Fruit fly (Drosophila melanogaster) whole organism, embryonic: ENCODE measurements around the gene Miga.

Experiments used
- Adf1 ChIP-seq: fragments of 200-800 bp; sonication (Bioruptor generic); IDR thresholded peaks from 2 replicates; pipeline ENCODE4 v1.3.6; 2022; ENCODE audit warnings: missing biosample characterization, missing genetic modification characterization
- Asciz ChIP-seq: fragments of 200-800 bp; sonication (Bioruptor generic); optimal IDR thresholded peaks from 2 replicates; lab custom pipeline; 2017; ENCODE audit warnings: missing biosample characterization, mild to moderate bottlenecking, missing genetic modification characterization, missing genetic modification reagents
- Atf6 ChIP-seq: fragments of 200-800 bp; sonication (Bioruptor generic); IDR thresholded peaks from 2 replicates; pipeline ENCODE4 v1.3.6; 2022; ENCODE audit warnings: missing biosample characterization, missing genetic modification characterization
- C15 ChIP-seq: fragments of 200-800 bp; sonication (Bioruptor generic); IDR thresholded peaks from 3 replicates; pipeline ENCODE4 v1.3.6; 2022; ENCODE audit warnings: missing biosample characterization, missing genetic modification characterization
- CG11085 ChIP-seq: fragments of 200-800 bp; sonication (Bioruptor generic); IDR thresholded peaks from 2 replicates; pipeline ENCODE4 v1.3.6; 2022; ENCODE audit warnings: missing biosample characterization, missing genetic modification characterization
- CG14014 ChIP-seq: fragments of 200-800 bp; sonication (Bioruptor generic); IDR thresholded peaks from 2 replicates; pipeline ENCODE4 v1.3.6; 2022; ENCODE audit warnings: missing biosample characterization, missing genetic modification characterization
- CG15696 ChIP-seq: fragments of 200-800 bp; sonication (Bioruptor generic); optimal IDR thresholded peaks from 2 replicates; lab custom pipeline; 2019; ENCODE audit warnings: missing biosample characterization, mild to moderate bottlenecking, missing genetic modification characterization, moderate library complexity
- CG1603 ChIP-seq: fragments of 200-800 bp; sonication (Bioruptor generic); optimal IDR thresholded peaks from 2 replicates; lab custom pipeline; 2019; ENCODE audit warnings: missing biosample characterization, mild to moderate bottlenecking, missing genetic modification characterization, moderate library complexity
- CG16779 ChIP-seq: fragments of 200-800 bp; sonication (Bioruptor generic); IDR thresholded peaks from 2 replicates; pipeline ENCODE4 v1.3.6; 2022; ENCODE audit warnings: missing biosample characterization, missing genetic modification characterization
- CG17328 ChIP-seq: fragments of 200-800 bp; sonication (Bioruptor generic); IDR thresholded peaks from 2 replicates; pipeline ENCODE4 v1.3.6; 2022; ENCODE audit warnings: missing biosample characterization, missing genetic modification characterization
- CG17385 ChIP-seq: fragments of 200-800 bp; sonication (Bioruptor generic); optimal IDR thresholded peaks from 3 replicates; lab custom pipeline; 2018; ENCODE audit warnings: missing biosample characterization, mild to moderate bottlenecking, missing genetic modification characterization
- CG2199 ChIP-seq: fragments of 200-800 bp; sonication (Bioruptor generic); IDR thresholded peaks from 3 replicates; pipeline ENCODE4 v1.3.6; 2022; ENCODE audit warnings: missing biosample characterization, missing genetic modification characterization
- CG30020 ChIP-seq: fragments of 200-800 bp; optimal IDR thresholded peaks from 2 replicates; lab custom pipeline; 2019; ENCODE audit warnings: missing biosample characterization, mild to moderate bottlenecking, missing genetic modification characterization, moderate library complexity
- CG30431 ChIP-seq: fragments of 200-800 bp; sonication (Bioruptor generic); optimal IDR thresholded peaks from 2 replicates; lab custom pipeline; 2017; ENCODE audit warnings: missing biosample characterization, missing genetic modification characterization
- CG31224 ChIP-seq: fragments of 200-800 bp; sonication (Bioruptor generic); IDR thresholded peaks from 2 replicates; pipeline ENCODE4 v1.3.6; 2022; ENCODE audit warnings: missing biosample characterization, missing genetic modification characterization
- CG3163 ChIP-seq: fragments of 200-800 bp; sonication (Bioruptor generic); optimal IDR thresholded peaks from 3 replicates; lab custom pipeline; 2016; ENCODE audit warnings: missing biosample characterization, missing genetic modification characterization
- CG32532 ChIP-seq: fragments of 200-800 bp; sonication (Bioruptor generic); IDR thresholded peaks from 2 replicates; pipeline ENCODE4 v1.3.6; 2022; ENCODE audit warnings: missing biosample characterization, missing genetic modification characterization
- CG4360 ChIP-seq: fragments of 200-800 bp; sonication (Bioruptor generic); IDR thresholded peaks from 2 replicates; pipeline ENCODE4 v1.3.6; 2022; ENCODE audit warnings: missing biosample characterization, missing genetic modification characterization
- CG4730 ChIP-seq: fragments of 200-800 bp; sonication (Bioruptor generic); IDR thresholded peaks from 2 replicates; pipeline ENCODE4 v1.3.6; 2022; ENCODE audit warnings: missing biosample characterization, missing genetic modification characterization
- CG6254 ChIP-seq: fragments of 200-800 bp; sonication (Bioruptor generic); optimal IDR thresholded peaks from 3 replicates; lab custom pipeline; 2017; ENCODE audit warnings: mild to moderate bottlenecking, missing biosample characterization, missing genetic modification reagents, missing genetic modification characterization
- CG6813 ChIP-seq: fragments of 200-800 bp; sonication (Bioruptor generic); optimal IDR thresholded peaks from 2 replicates; lab custom pipeline; 2017; ENCODE audit warnings: missing biosample characterization, missing genetic modification characterization, mild to moderate bottlenecking, moderate library complexity, missing genetic modification reagents
- CG7372 ChIP-seq: fragments of 200-800 bp; sonication (Bioruptor generic); IDR thresholded peaks from 2 replicates; pipeline ENCODE4 v1.3.6; 2022; ENCODE audit warnings: missing biosample characterization, missing genetic modification characterization
- CG8290 ChIP-seq, 3 experiments: fragments of 200-800 bp; sonication (Bioruptor generic); optimal IDR thresholded peaks; 2 replicates each; lab custom pipeline; 2016 to 2019; ENCODE audit warnings: missing biosample characterization in 3 of 3, missing genetic modification characterization in 3 of 3, mild to moderate bottlenecking in 2 of 3, moderate library complexity in 1 of 3
- CG8765 ChIP-seq: fragments of 200-800 bp; sonication (Bioruptor generic); IDR thresholded peaks from 2 replicates; pipeline ENCODE4 v1.3.6; 2022; ENCODE audit warnings: missing biosample characterization, missing genetic modification characterization
- GATAe ChIP-seq: fragments of 200-800 bp; sonication (Bioruptor generic); conservative IDR thresholded peaks from 2 replicates; pipeline ENCODE4 v1.3.6; 2022; ENCODE audit warnings: missing biosample characterization, missing genetic modification characterization
- HmgD ChIP-seq: fragments of 200-800 bp; sonication (Bioruptor generic); optimal IDR thresholded peaks from 3 replicates; lab custom pipeline; 2016; ENCODE audit warnings: missing biosample characterization, missing genetic modification characterization
- Hmr ChIP-seq: fragments of 200-800 bp; sonication (Bioruptor generic); optimal IDR thresholded peaks from 3 replicates; lab custom pipeline; 2017; ENCODE audit warnings: mild to moderate bottlenecking, missing biosample characterization, missing genetic modification reagents, missing genetic modification characterization
- Lim3 ChIP-seq: fragments of 200-800 bp; sonication (Bioruptor generic); IDR thresholded peaks from 2 replicates; pipeline ENCODE4 v1.3.6; 2022; ENCODE audit warnings: missing biosample characterization, missing genetic modification characterization
- Poxn ChIP-seq: fragments of 200-800 bp; sonication (Bioruptor generic); IDR thresholded peaks from 2 replicates; pipeline ENCODE4 v1.3.6; 2022; ENCODE audit warnings: missing biosample characterization, missing genetic modification characterization
- Spps ChIP-seq: fragments of 200-800 bp; sonication (Bioruptor generic); optimal IDR thresholded peaks from 2 replicates; lab custom pipeline; 2018; ENCODE audit warnings: missing biosample characterization, mild to moderate bottlenecking, missing genetic modification characterization
- Xrp1 ChIP-seq: fragments of 200-800 bp; sonication (Bioruptor generic); IDR thresholded peaks from 2 replicates; pipeline ENCODE4 v1.3.6; 2022; ENCODE audit warnings: missing biosample characterization, missing genetic modification characterization
- ara ChIP-seq: fragments of 200-800 bp; sonication (Bioruptor generic); IDR thresholded peaks from 2 replicates; pipeline ENCODE4 v1.3.6; 2022; ENCODE audit warnings: missing biosample characterization, missing genetic modification characterization
- chinmo ChIP-seq: fragments of 200-800 bp; sonication (Bioruptor generic); IDR thresholded peaks from 4 replicates; pipeline ENCODE4 v1.3.6; 2022; ENCODE audit warnings: missing biosample characterization, missing genetic modification characterization; ENCODE audit not compliant: partially characterized antibody
- ci ChIP-seq: fragments of 200-800 bp; sonication (Bioruptor generic); IDR thresholded peaks from 3 replicates; pipeline ENCODE4 v1.3.6; 2022; ENCODE audit warnings: missing biosample characterization, missing genetic modification characterization
- crp ChIP-seq, 2 experiments: fragments of 200-800 bp; sonication (Bioruptor generic); optimal IDR thresholded peaks; 2 replicates in 1 of 2; 3 replicates in 1 of 2; lab custom pipeline; 2017; ENCODE audit warnings: missing biosample characterization in 2 of 2, missing genetic modification characterization in 2 of 2, mild to moderate bottlenecking in 1 of 2, moderate library complexity in 1 of 2
- dysf ChIP-seq: fragments of 200-800 bp; sonication (Bioruptor generic); IDR thresholded peaks from 3 replicates; pipeline ENCODE4 v1.3.6; 2022; ENCODE audit warnings: missing biosample characterization, missing genetic modification characterization
- fd102C ChIP-seq: fragments of 200-800 bp; sonication (Bioruptor generic); optimal IDR thresholded peaks from 2 replicates; lab custom pipeline; 2018; ENCODE audit warnings: missing biosample characterization, mild to moderate bottlenecking, missing genetic modification characterization, moderate library complexity
- ind ChIP-seq: fragments of 200-800 bp; sonication (Bioruptor generic); optimal IDR thresholded peaks from 3 replicates; lab custom pipeline; 2016; ENCODE audit warnings: missing biosample characterization, missing genetic modification characterization
- lov ChIP-seq, 2 experiments: fragments of 200-800 bp in 1 of 2; fragments of >200 bp in 1 of 2; sonication (Bioruptor generic) in 1 of 2; IDR thresholded peaks in 1 of 2; optimal IDR thresholded peaks in 1 of 2; 2 replicates in 1 of 2; 3 replicates in 1 of 2; pipeline versions ENCODE4 v1.3.6 to Lab custom; 2017 to 2022; ENCODE audit warnings: missing biosample characterization in 1 of 2, missing genetic modification characterization in 1 of 2
- nerfin-1 ChIP-seq: fragments of 200-800 bp; sonication (Bioruptor generic); optimal IDR thresholded peaks from 3 replicates; lab custom pipeline; 2019; ENCODE audit warnings: missing biosample characterization, mild to moderate bottlenecking, missing genetic modification characterization, moderate library complexity
- nom ChIP-seq: fragments of 200-800 bp; sonication (Bioruptor generic); optimal IDR thresholded peaks from 2 replicates; lab custom pipeline; 2017; ENCODE audit warnings: missing biosample characterization, missing genetic modification characterization, mild to moderate bottlenecking, moderate library complexity, missing genetic modification reagents
- sens ChIP-seq: fragments of 200-800 bp; sonication (Bioruptor generic); peaks from one replicate; lab custom pipeline; 2016; ENCODE audit warnings: missing biosample characterization, missing genetic modification characterization
- sqz ChIP-seq: fragments of 200-800 bp; sonication (Bioruptor generic); optimal IDR thresholded peaks from 3 replicates; lab custom pipeline; 2018; ENCODE audit warnings: missing biosample characterization, mild to moderate bottlenecking, missing genetic modification characterization
- twi ChIP-seq: fragments of 200-800 bp; optimal IDR thresholded peaks from 2 replicates; lab custom pipeline; 2019; ENCODE audit warnings: missing biosample characterization, mild to moderate bottlenecking, missing genetic modification characterization, moderate library complexity
- wdn ChIP-seq: fragments of 200-800 bp; sonication (Bioruptor generic); IDR thresholded peaks from 2 replicates; pipeline ENCODE4 v1.3.6; 2022; ENCODE audit warnings: missing biosample characterization, missing genetic modification characterization
- z ChIP-seq: fragments of 200-800 bp; sonication (Bioruptor generic); IDR thresholded peaks from 3 replicates; pipeline ENCODE4 v1.3.6; 2022; ENCODE audit warnings: missing biosample characterization, missing genetic modification characterization
- zen2 ChIP-seq: fragments of 200-800 bp; sonication (Bioruptor generic); IDR thresholded peaks from 3 replicates; pipeline ENCODE4 v1.3.6; 2022; ENCODE audit warnings: missing biosample characterization, missing genetic modification characterization; ENCODE audit not compliant: partially characterized antibody

The Miga gene

DNA sequence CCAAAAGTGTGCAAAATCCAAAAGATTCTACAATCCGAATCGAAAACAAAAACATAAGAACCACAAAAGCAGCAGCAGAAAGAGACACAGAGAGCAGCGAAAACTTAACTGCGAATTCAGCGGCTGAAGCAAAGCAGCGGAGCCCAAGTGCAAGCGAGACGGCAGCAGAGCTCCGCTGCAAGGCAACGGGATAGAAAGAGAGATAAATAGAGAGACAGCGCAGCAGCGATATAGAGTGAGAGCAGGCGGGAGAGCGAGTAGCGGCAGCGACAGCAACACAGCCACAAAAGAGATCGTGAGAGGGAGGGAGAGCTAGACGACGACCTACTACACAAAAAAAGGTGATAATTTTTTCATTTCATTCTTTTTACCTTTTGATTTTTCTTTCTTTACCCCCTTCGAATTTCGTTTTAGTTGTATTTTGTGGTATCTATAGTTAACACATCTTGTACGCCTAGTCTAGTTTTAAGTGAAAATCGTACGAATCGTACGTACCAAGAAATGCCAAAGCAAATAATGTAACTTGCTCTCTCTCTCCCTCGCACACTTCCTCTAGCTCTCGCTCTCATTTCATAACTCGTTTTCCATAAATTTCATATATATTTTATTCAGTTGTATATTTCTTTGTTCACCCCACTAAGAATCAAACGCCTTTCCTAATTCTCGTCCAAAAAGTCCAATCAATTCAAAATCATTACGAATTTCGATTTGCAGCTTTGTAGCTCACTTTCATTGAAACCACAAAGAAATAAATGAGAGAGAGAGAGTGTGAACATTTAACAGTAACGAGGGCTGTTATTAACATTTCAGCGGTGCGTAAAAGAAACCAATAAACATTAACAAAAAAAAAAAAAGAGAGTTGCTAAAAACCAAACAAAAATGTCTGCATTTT, 27.0 kb downstream of the Miga start (continued):
- TF ChIP-seq Spps (tag; lab: Kevin White, UChicago) (no peak), nerfin-1 (tag; lab: Kevin White, UChicago) (no peak), sens (GFP tag; lab: Kevin White, UChicago) (peak; percentile 76), ci (GFP tag; lab: Robert Waterston, UW) (peak; percentile 84), CG3163 (GFP tag; lab: Kevin White, UChicago) (peak; percentile 3), z (GFP tag; lab: Robert Waterston, UW) (no peak), CG8290 (GFP tag; optimal IDR thresholded peaks at IDR 0.05; lab: Kevin White, UChicago) (no peak), CG8290 (tag; optimal IDR thresholded peaks at IDR 0.05; lab: Kevin White, UChicago) (peak in 1 of 2 experiments; percentile 7), lov (optimal IDR thresholded peaks at IDR 0.05; lab: Kevin White, UChicago) (no peak), lov (GFP tag; IDR thresholded peaks at IDR 0.05; lab: Robert Waterston, UW) (peak; percentile 63; the same call in 1 of the 3 replicates), Atf6 (peak; percentile 73), CG11085 (peak; percentile 14; the same call in 1 of the 2 replicates), Poxn (GFP tag; lab: Robert Waterston, UW) (no peak), CG31224 (0 out of 2 replicates have a peak, but pooled peaks have one; percentile 6), Adf1 (GFP tag; lab: Robert Waterston, UW) (peak; percentile 41), CG17385 (no peak), CG7372 (GFP tag; lab: Robert Waterston, UW) (no peak), fd102C (no peak), zen2 (GFP tag; lab: Robert Waterston, UW) (no peak), crp (GFP tag; optimal IDR thresholded peaks at IDR 0.05; lab: Kevin White, UChicago) (no peak), Hmr (GFP tag; lab: Kevin White, UChicago) (peak; percentile 19), dysf (GFP tag; lab: Robert Waterston, UW) (peak; percentile 39; the same call in 1 of the 3 replicates), CG8765 (GFP tag; lab: Robert Waterston, UW) (peak; percentile 100), CG16779 (GFP tag; lab: Robert Waterston, UW) (0 out of 2 replicates have a peak, but pooled peaks have one; percentile 9), CG6254 (GFP tag; lab: Kevin White, UChicago) (peak; percentile 24), wdn (peak; percentile 7; the same call in 1 of the 2 replicates), CG4360 (GFP tag; lab: Robert Waterston, UW) (peak; percentile 29; the same call in 1 of the 2 replicates), GATAe (GFP tag; lab: Robert Waterston, UW) (no peak), chinmo (GFP tag; lab: Robert Waterston, UW) (0 out of 4 replicates have a peak, but pooled peaks have one; percentile 9), CG14014 (peak; percentile 63; the same call in 1 of the 2 replicates), CG15696 (tag; lab: Kevin White, UChicago) (no peak), CG2199 (0 out of 3 replicates have a peak, but pooled peaks have one; percentile 7), ind (GFP tag; lab: Kevin White, UChicago) (no peak), HmgD (GFP tag; lab: Kevin White, UChicago) (peak; percentile 9), CG1603 (tag; lab: Kevin White, UChicago) (no peak), Lim3 (GFP tag; lab: Robert Waterston, UW) (no peak), Xrp1 (GFP tag; lab: Robert Waterston, UW) (peak; percentile 6; the same call in 1 of the 2 replicates), CG32532 (GFP tag; lab: Robert Waterston, UW) (peak; percentile 60), sqz (GFP tag; lab: Kevin White, UChicago) (peak; percentile 4), CG30431 (GFP tag; lab: Kevin White, UChicago) (no peak), C15 (peak; percentile 8; the same call in 1 of the 3 replicates), CG4730 (GFP tag; lab: Robert Waterston, UW) (no peak), CG6813 (peak; percentile 33), nom (GFP tag; lab: Kevin White, UChicago) (peak; percentile 10), CG30020 (no peak), ara (GFP tag; lab: Robert Waterston, UW) (no peak), CG17328 (GFP tag; lab: Robert Waterston, UW) (no peak; the same call in 1 of the 2 replicates), twi (tag; lab: Kevin White, UChicago) (no peak), Asciz (GFP tag; lab: Kevin White, UChicago) (no peak)
